Fruit fly (Drosophila melanogaster) whole organism, embryonic: ENCODE measurements around the gene CG16813.
"Not testable (repeated sequence)": the region's sequence is repeated elsewhere in the genome, so short reads cannot be mapped to it uniquely, and the experiment has no call there.

Experiments
- Bgb ChIP-seq: fragments of 200-800 bp; sonication (Bioruptor generic); IDR thresholded peaks from 2 replicates; pipeline ENCODE4 v1.3.6; 2022; ENCODE audit warnings: missing biosample characterization, missing genetic modification characterization; ENCODE audit not compliant: partially characterized antibody
- CG10462 ChIP-seq: fragments of 200-800 bp; sonication (Bioruptor generic); optimal IDR thresholded peaks from 2 replicates; lab custom pipeline; 2016; ENCODE audit warnings: missing biosample characterization, missing genetic modification characterization
- CG15479 ChIP-seq: fragments of 200-800 bp; sonication (Bioruptor generic); optimal IDR thresholded peaks from 3 replicates; lab custom pipeline; 2019; ENCODE audit warnings: missing biosample characterization, mild to moderate bottlenecking, missing genetic modification characterization, moderate library complexity
- CG15696 ChIP-seq: fragments of 200-800 bp; sonication (Bioruptor generic); optimal IDR thresholded peaks from 2 replicates; lab custom pipeline; 2019; ENCODE audit warnings: missing biosample characterization, mild to moderate bottlenecking, missing genetic modification characterization, moderate library complexity
- CG2875 ChIP-seq: fragments of 200-800 bp; sonication (Bioruptor generic); optimal IDR thresholded peaks from 2 replicates; lab custom pipeline; 2017; ENCODE audit warnings: missing biosample characterization, mild to moderate bottlenecking, missing genetic modification characterization, missing genetic modification reagents
- CG30431 ChIP-seq: fragments of 200-800 bp; sonication (Bioruptor generic); optimal IDR thresholded peaks from 2 replicates; lab custom pipeline; 2017; ENCODE audit warnings: missing biosample characterization, missing genetic modification characterization
- CG31388 ChIP-seq: fragments of 200-800 bp; sonication (Bioruptor generic); optimal IDR thresholded peaks from 2 replicates; lab custom pipeline; 2016; ENCODE audit warnings: missing biosample characterization, missing genetic modification characterization
- CG34376 ChIP-seq: fragments of 200-800 bp; sonication (Bioruptor generic); optimal IDR thresholded peaks from 2 replicates; lab custom pipeline; 2018; ENCODE audit warnings: missing biosample characterization, mild to moderate bottlenecking, missing genetic modification characterization
- CG4404 ChIP-seq: fragments of 200-800 bp; sonication (Bioruptor generic); IDR thresholded peaks from 2 replicates; pipeline ENCODE4 v1.3.6; 2022; ENCODE audit warnings: missing biosample characterization, missing genetic modification characterization
- CG7963 ChIP-seq: fragments of 200-800 bp; sonication (Bioruptor generic); IDR thresholded peaks from 3 replicates; pipeline ENCODE4 v1.3.6; 2022; ENCODE audit warnings: missing biosample characterization, missing genetic modification characterization; ENCODE audit not compliant: partially characterized antibody
- CG8388 ChIP-seq: fragments of 200-800 bp; sonication (Bioruptor generic); optimal IDR thresholded peaks from 2 replicates; lab custom pipeline; 2019; ENCODE audit warnings: missing biosample characterization, mild to moderate bottlenecking, missing genetic modification characterization, moderate library complexity
- Drgx ChIP-seq: fragments of 200-800 bp; sonication (Bioruptor generic); IDR thresholded peaks from 2 replicates; pipeline ENCODE4 v1.3.6; 2022; ENCODE audit warnings: missing biosample characterization, missing genetic modification characterization
- Fer3 ChIP-seq: fragments of 200-800 bp; sonication (Bioruptor generic); optimal IDR thresholded peaks from 2 replicates; lab custom pipeline; 2018; ENCODE audit warnings: missing biosample characterization, mild to moderate bottlenecking, missing genetic modification characterization, moderate library complexity
- HHEX ChIP-seq: fragments of 200-800 bp; sonication (Bioruptor generic); optimal IDR thresholded peaks from 3 replicates; lab custom pipeline; 2017; ENCODE audit warnings: missing biosample characterization, mild to moderate bottlenecking, missing genetic modification characterization, missing genetic modification reagents
- Med ChIP-seq: fragments of 200-800 bp; sonication (Bioruptor generic); peaks from one replicate; lab custom pipeline; 2016; ENCODE audit warnings: missing biosample characterization, missing genetic modification characterization, mild to moderate bottlenecking, inconsistent platforms, moderate library complexity
- Opbp ChIP-seq: fragments of 200-800 bp; sonication (Bioruptor generic); IDR thresholded peaks from 3 replicates; pipeline ENCODE4 v1.3.6; 2022; ENCODE audit warnings: missing biosample characterization, missing genetic modification characterization; ENCODE audit not compliant: partially characterized antibody
- Rx ChIP-seq: fragments of 200-800 bp; sonication (Bioruptor generic); IDR thresholded peaks from 2 replicates; pipeline ENCODE4 v1.3.6; 2022; ENCODE audit warnings: missing biosample characterization, missing genetic modification characterization
- Xrp1 ChIP-seq: fragments of 200-800 bp; sonication (Bioruptor generic); IDR thresholded peaks from 2 replicates; pipeline ENCODE4 v1.3.6; 2022; ENCODE audit warnings: missing biosample characterization, missing genetic modification characterization
- aop ChIP-seq: fragments of 200-800 bp; sonication (Bioruptor generic); IDR thresholded peaks from 2 replicates; pipeline ENCODE4 v1.3.6; 2022; ENCODE audit warnings: missing biosample characterization, missing genetic modification characterization
- ci ChIP-seq: fragments of 200-800 bp; sonication (Bioruptor generic); IDR thresholded peaks from 3 replicates; pipeline ENCODE4 v1.3.6; 2022; ENCODE audit warnings: missing biosample characterization, missing genetic modification characterization
- ewg ChIP-seq: fragments of 200-800 bp; sonication (Bioruptor generic); optimal IDR thresholded peaks from 3 replicates; lab custom pipeline; 2017; ENCODE audit warnings: mild to moderate bottlenecking, missing biosample characterization, missing genetic modification reagents, missing genetic modification characterization
- exex ChIP-seq: fragments of 200-800 bp; sonication (Bioruptor generic); optimal IDR thresholded peaks from 4 replicates; lab custom pipeline; 2018; ENCODE audit warnings: missing biosample characterization, mild to moderate bottlenecking, missing genetic modification characterization, moderate library complexity
- grn ChIP-seq: fragments of 200-800 bp; sonication (Bioruptor generic); optimal IDR thresholded peaks from 3 replicates; lab custom pipeline; 2017; ENCODE audit warnings: missing biosample characterization, missing genetic modification characterization
- insv ChIP-seq, 2 experiments: fragments of 200-800 bp; sonication (Bioruptor generic); optimal IDR thresholded peaks; 3 replicates each; lab custom pipeline; 2016 to 2018; ENCODE audit warnings: missing biosample characterization in 2 of 2, missing genetic modification characterization in 2 of 2
- ken ChIP-seq: fragments of 200-800 bp; sonication (Bioruptor generic); IDR thresholded peaks from 3 replicates; pipeline ENCODE4 v1.3.6; 2022; ENCODE audit warnings: missing biosample characterization, missing genetic modification characterization
- klu ChIP-seq: fragments of 200-800 bp; sonication (Bioruptor generic); IDR thresholded peaks from 2 replicates; pipeline ENCODE4 v1.3.6; 2022; ENCODE audit warnings: missing biosample characterization, missing genetic modification characterization
- kni ChIP-seq: fragments of 200-800 bp; sonication (Bioruptor generic); optimal IDR thresholded peaks from 3 replicates; lab custom pipeline; 2017; ENCODE audit warnings: mild to moderate bottlenecking, missing biosample characterization, missing genetic modification reagents, missing genetic modification characterization
- knrl ChIP-seq: fragments of 200-800 bp; sonication (Bioruptor generic); IDR thresholded peaks from 3 replicates; pipeline ENCODE4 v1.3.6; 2022; ENCODE audit warnings: missing biosample characterization, missing genetic modification characterization; ENCODE audit not compliant: partially characterized antibody
- lilli ChIP-seq: fragments of 200-800 bp; sonication (Bioruptor generic); optimal IDR thresholded peaks from 3 replicates; lab custom pipeline; 2016; ENCODE audit warnings: missing biosample characterization, missing genetic modification characterization
- prd ChIP-seq, 3 experiments: fragments of >200 bp in 2 of 3; fragments of 200-800 bp in 1 of 3; sonication (Bioruptor generic) in 1 of 3; optimal IDR thresholded peaks in 2 of 3; IDR thresholded peaks in 1 of 3; 2 replicates in 2 of 3; 3 replicates in 1 of 3; pipeline versions ENCODE4 v1.3.6 to Lab custom; 2017 to 2022; ENCODE audit warnings: missing biosample characterization in 1 of 3, missing genetic modification characterization in 1 of 3
- pros ChIP-seq: fragments of 200-800 bp; sonication (Bioruptor generic); optimal IDR thresholded peaks from 3 replicates; lab custom pipeline; 2019; ENCODE audit warnings: missing biosample characterization, mild to moderate bottlenecking, missing genetic modification characterization, moderate library complexity
- sens ChIP-seq: fragments of 200-800 bp; sonication (Bioruptor generic); peaks from one replicate; lab custom pipeline; 2016; ENCODE audit warnings: missing biosample characterization, missing genetic modification characterization
- usp ChIP-seq: fragments of >200 bp; optimal IDR thresholded peaks from 2 replicates; lab custom pipeline; 2017; ENCODE audit warnings: missing biosample characterization, missing genetic modification characterization
- zfh1 ChIP-seq: fragments of 200-800 bp; sonication (Bioruptor generic); IDR thresholded peaks from 3 replicates; pipeline ENCODE4 v1.3.6; 2022; ENCODE audit warnings: missing biosample characterization, missing genetic modification characterization

The CG16813 gene

DNA sequence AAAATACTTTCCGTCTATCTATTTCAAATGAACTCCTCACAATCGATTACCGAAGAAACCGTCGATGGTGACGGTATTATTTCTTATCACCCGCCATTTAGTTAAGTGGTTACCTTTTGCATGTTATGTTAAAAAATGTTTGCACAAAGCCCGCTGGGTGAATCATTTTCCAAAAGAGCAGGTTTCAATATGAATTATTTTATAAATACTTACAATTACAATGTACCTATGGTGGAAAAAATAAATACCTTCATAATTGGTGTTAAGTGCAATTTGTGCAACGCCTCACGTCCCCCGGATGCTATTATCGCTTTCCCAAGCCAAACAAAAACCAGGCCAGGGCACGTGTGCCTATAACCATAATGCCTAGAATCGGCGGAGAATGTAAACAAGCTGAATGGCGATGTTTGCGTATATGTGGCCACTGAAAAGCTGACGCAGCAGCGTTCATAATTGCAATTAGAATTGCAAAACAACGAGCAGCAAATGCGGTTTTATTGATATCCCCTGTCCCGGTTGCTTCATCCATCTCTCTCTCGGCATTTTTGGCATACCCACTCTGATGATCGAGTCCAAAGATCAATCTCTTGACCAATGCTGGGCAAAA lies 20.4 kb upstream of the CG16813 start:
- no peak for TF ChIP-seq HHEX (GFP tag; lab: Kevin White, UChicago)
- no peak for TF ChIP-seq CG10462 (GFP tag; lab: Kevin White, UChicago)
- 0 out of 2 replicates have a peak, but pooled peaks have one; percentile 23 for TF ChIP-seq Drgx (GFP tag; lab: Robert Waterston, UW)
- no peak for TF ChIP-seq usp
- no peak for TF ChIP-seq CG8388 (GFP tag; lab: Kevin White, UChicago)
- no peak for TF ChIP-seq Rx (GFP tag; lab: Robert Waterston, UW)
- TF ChIP-seq klu (GFP tag; lab: Robert Waterston, UW) = no peak
- TF ChIP-seq CG34376 (GFP tag; lab: Kevin White, UChicago) = no peak
- no peak for TF ChIP-seq CG2875 (GFP tag; lab: Kevin White, UChicago)
- no peak for TF ChIP-seq CG31388
- TF ChIP-seq exex (tag; lab: Kevin White, UChicago) = peak; percentile 19
- TF ChIP-seq Med (GFP tag; lab: Kevin White, UChicago) = peak; percentile 6
- TF ChIP-seq CG7963 = 0 out of 3 replicates have a peak, but pooled peaks have one; percentile 18

DNA sequence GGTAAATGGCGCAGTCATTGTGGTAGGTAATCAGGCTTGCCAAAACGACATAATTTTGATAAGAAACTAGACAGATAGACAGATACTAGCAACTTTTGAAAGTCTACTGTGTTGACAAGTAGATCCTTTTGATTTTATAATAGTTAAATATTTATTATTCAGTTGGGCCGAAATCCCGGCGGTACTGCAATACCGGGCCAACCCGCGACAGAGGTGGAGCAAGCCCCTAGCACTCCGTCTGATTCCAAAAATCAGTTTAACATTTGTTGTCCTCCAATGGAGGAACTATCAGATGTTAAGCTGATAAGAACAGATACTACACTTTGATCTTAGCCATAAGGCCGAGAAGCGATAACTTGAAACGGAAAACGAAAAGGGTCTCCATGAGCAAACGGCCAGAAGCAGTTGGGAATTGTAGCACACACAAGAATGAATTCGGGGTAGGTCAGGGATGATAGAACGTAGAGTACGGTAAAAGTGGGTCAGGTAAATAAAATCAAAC lies 15.5 kb upstream of the CG16813 start, which contains the start of gene CG15482:
Gene CG15482, minus strand, starts transcription at position 51 of the 502 bp plus-strand sequence.
- TF ChIP-seq knrl = peak; percentile 23; the same call in 1 of the 3 replicates
- TF ChIP-seq prd (optimal IDR thresholded peaks at IDR 0.05; lab: Kevin White, UChicago) = not testable (repeated sequence)
- TF ChIP-seq prd (GFP tag; IDR thresholded peaks at IDR 0.05; lab: Robert Waterston, UW) = peak; percentile 23; the same call in 1 of the 3 replicates
- peak; percentile 41 for TF ChIP-seq CG15479
- peak; percentile 4 for TF ChIP-seq lilli (GFP tag; lab: Kevin White, UChicago)
- TF ChIP-seq Med (GFP tag; lab: Kevin White, UChicago) = peak; percentile 70
- 0 out of 3 replicates have a peak, but pooled peaks have one; percentile 37 for TF ChIP-seq ci (GFP tag; lab: Robert Waterston, UW)
- 0 out of 3 replicates have a peak, but pooled peaks have one; percentile 28 for TF ChIP-seq ken (GFP tag; lab: Robert Waterston, UW)
- peak; percentile 33 for TF ChIP-seq grn (GFP tag; lab: Kevin White, UChicago)
- peak; percentile 31; the same call in 1 of the 2 replicates for TF ChIP-seq Xrp1 (GFP tag; lab: Robert Waterston, UW)
- TF ChIP-seq zfh1 = peak; percentile 33; the same call in 1 of the 3 replicates
- TF ChIP-seq Bgb (GFP tag; lab: Robert Waterston, UW) = peak; percentile 19; the same call in 1 of the 2 replicates
- TF ChIP-seq Opbp = 0 out of 3 replicates have a peak, but pooled peaks have one; percentile 9
- TF ChIP-seq sens (GFP tag; lab: Kevin White, UChicago) = peak; percentile 70
- TF ChIP-seq CG15696 (tag; lab: Kevin White, UChicago) = peak; percentile 33
- TF ChIP-seq insv (GFP tag; optimal IDR thresholded peaks at IDR 0.05; lab: Kevin White, UChicago) = peak in 1 of 2 experiments; percentile 33
- peak; percentile 87 for TF ChIP-seq pros
- TF ChIP-seq kni (GFP tag; lab: Kevin White, UChicago) = peak; percentile 2

DNA sequence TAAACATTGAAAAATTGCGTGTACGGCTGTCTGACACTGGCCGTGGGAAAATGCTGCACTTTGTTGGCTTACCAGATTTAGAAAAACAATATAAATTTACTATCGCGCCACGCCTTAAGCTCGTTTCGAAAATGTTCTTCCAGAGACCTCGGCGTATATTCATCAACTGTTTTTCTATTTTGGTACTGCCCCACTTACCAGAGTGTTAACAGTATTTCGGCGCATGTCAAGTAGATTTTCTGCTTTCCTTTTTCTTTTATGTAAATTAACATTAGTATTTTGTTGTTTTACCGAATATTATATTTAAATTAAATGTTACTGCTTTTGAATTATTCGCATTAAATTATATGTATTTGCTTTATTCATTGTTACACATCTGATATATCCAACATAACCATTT lies 12.3 kb upstream of the CG16813 start, which contains the start of gene kek4:
Gene kek4, minus strand, starts transcription at position 341 of the 400 bp plus-strand sequence.
- TF ChIP-seq aop (GFP tag; lab: Robert Waterston, UW) (no peak), ewg (GFP tag; lab: Kevin White, UChicago) (peak; percentile 69), Fer3 (tag; lab: Kevin White, UChicago) (no peak), CG30431 (GFP tag; lab: Kevin White, UChicago) (no peak), CG4404 (GFP tag; lab: Robert Waterston, UW) (no peak)
